Fruit fly (Drosophila melanogaster) whole organism, embryonic: ENCODE data around the gene wg.

Source experiments
- Atf6 ChIP-seq: fragments of 200-800 bp; sonication (Bioruptor generic); IDR thresholded peaks from 2 replicates; pipeline ENCODE4 v1.3.6; 2022; ENCODE audit warnings: missing biosample characterization, missing genetic modification characterization
- B-H2 ChIP-seq: fragments of 200-800 bp; sonication (Bioruptor generic); optimal IDR thresholded peaks from 2 replicates; lab custom pipeline; 2018; ENCODE audit warnings: missing biosample characterization, mild to moderate bottlenecking, missing genetic modification characterization
- Bgb ChIP-seq: fragments of 200-800 bp; sonication (Bioruptor generic); IDR thresholded peaks from 2 replicates; pipeline ENCODE4 v1.3.6; 2022; ENCODE audit warnings: missing biosample characterization, missing genetic modification characterization; ENCODE audit not compliant: partially characterized antibody
- CG10267 ChIP-seq: fragments of 200-800 bp; sonication (Bioruptor generic); optimal IDR thresholded peaks from 2 replicates; lab custom pipeline; 2018; ENCODE audit warnings: missing biosample characterization, mild to moderate bottlenecking, missing genetic modification characterization, moderate library complexity
- CG10565 ChIP-seq: fragments of 200-800 bp; sonication (Bioruptor generic); optimal IDR thresholded peaks from 3 replicates; lab custom pipeline; 2016; ENCODE audit warnings: missing biosample characterization, mild to moderate bottlenecking, missing genetic modification characterization
- CG1233 ChIP-seq: fragments of 200-800 bp; sonication (Bioruptor generic); optimal IDR thresholded peaks from 4 replicates; lab custom pipeline; 2018; ENCODE audit warnings: missing biosample characterization, mild to moderate bottlenecking, missing genetic modification characterization
- CG14014 ChIP-seq: fragments of 200-800 bp; sonication (Bioruptor generic); IDR thresholded peaks from 2 replicates; pipeline ENCODE4 v1.3.6; 2022; ENCODE audit warnings: missing biosample characterization, missing genetic modification characterization
- CG16815 ChIP-seq: fragments of 200-800 bp; sonication (Bioruptor generic); optimal IDR thresholded peaks from 3 replicates; lab custom pipeline; 2017; ENCODE audit warnings: missing biosample characterization, mild to moderate bottlenecking, missing genetic modification characterization
- CG17359 ChIP-seq: fragments of 200-800 bp; sonication (Bioruptor generic); optimal IDR thresholded peaks from 3 replicates; lab custom pipeline; 2018; ENCODE audit warnings: missing biosample characterization, mild to moderate bottlenecking, missing genetic modification characterization, moderate library complexity
- CG18476 ChIP-seq: fragments of 200-800 bp; sonication (Bioruptor generic); optimal IDR thresholded peaks from 2 replicates; lab custom pipeline; 2016; ENCODE audit warnings: missing biosample characterization, mild to moderate bottlenecking, missing genetic modification characterization
- CG18599 ChIP-seq: fragments of 200-800 bp; sonication (Bioruptor generic); optimal IDR thresholded peaks from 3 replicates; lab custom pipeline; 2017; ENCODE audit warnings: missing biosample characterization, missing genetic modification characterization, mild to moderate bottlenecking, moderate library complexity, missing genetic modification reagents
- CG31441 ChIP-seq: fragments of 200-800 bp; sonication (Bioruptor generic); IDR thresholded peaks from 2 replicates; pipeline ENCODE4 v1.3.6; 2022; ENCODE audit warnings: missing biosample characterization, missing genetic modification characterization
- CG32532 ChIP-seq: fragments of 200-800 bp; sonication (Bioruptor generic); IDR thresholded peaks from 2 replicates; pipeline ENCODE4 v1.3.6; 2022; ENCODE audit warnings: missing biosample characterization, missing genetic modification characterization
- CG3281 ChIP-seq: fragments of 200-800 bp; sonication (Bioruptor generic); optimal IDR thresholded peaks from 3 replicates; lab custom pipeline; 2017; ENCODE audit warnings: missing biosample characterization, mild to moderate bottlenecking, missing genetic modification characterization
- CG7928 ChIP-seq: fragments of 200-800 bp; sonication (Bioruptor generic); optimal IDR thresholded peaks from 2 replicates; lab custom pipeline; 2017; ENCODE audit warnings: missing biosample characterization, mild to moderate bottlenecking, missing genetic modification characterization
- CG8388 ChIP-seq: fragments of 200-800 bp; sonication (Bioruptor generic); optimal IDR thresholded peaks from 2 replicates; lab custom pipeline; 2019; ENCODE audit warnings: missing biosample characterization, mild to moderate bottlenecking, missing genetic modification characterization, moderate library complexity
- CG8765 ChIP-seq: fragments of 200-800 bp; sonication (Bioruptor generic); IDR thresholded peaks from 2 replicates; pipeline ENCODE4 v1.3.6; 2022; ENCODE audit warnings: missing biosample characterization, missing genetic modification characterization
- CG9932 ChIP-seq: fragments of 200-800 bp; sonication (Bioruptor generic); IDR thresholded peaks from 2 replicates; pipeline ENCODE4 v1.3.6; 2022; ENCODE audit warnings: missing biosample characterization, missing genetic modification characterization
- CHES-1-like ChIP-seq: fragments of 200-800 bp; sonication (Bioruptor generic); optimal IDR thresholded peaks from 2 replicates; lab custom pipeline; 2016; ENCODE audit warnings: missing biosample characterization, missing genetic modification characterization
- D ChIP-seq, 2 experiments: fragments of 200-800 bp in 1 of 2; fragments of >200 bp in 1 of 2; sonication (Bioruptor generic) in 1 of 2; optimal IDR thresholded peaks; 2 replicates in 1 of 2; 3 replicates in 1 of 2; lab custom pipeline; 2017; ENCODE audit warnings: mild to moderate bottlenecking in 1 of 2, missing biosample characterization in 1 of 2, missing genetic modification characterization in 1 of 2, missing genetic modification reagents in 1 of 2
- Dfd ChIP-seq, 2 experiments: fragments of >200 bp; optimal IDR thresholded peaks; 2 replicates each; lab custom pipeline; 2017; ENCODE audit warnings: missing biosample characterization in 2 of 2, missing genetic modification characterization in 2 of 2
- Dip3 ChIP-seq: fragments of 200-800 bp; sonication (Bioruptor generic); optimal IDR thresholded peaks from 3 replicates; lab custom pipeline; 2016; ENCODE audit warnings: missing biosample characterization, missing genetic modification characterization
- Doc2 ChIP-seq: fragments of 200-800 bp; sonication (Bioruptor generic); IDR thresholded peaks from 2 replicates; pipeline ENCODE4 v1.3.6; 2022; ENCODE audit warnings: missing biosample characterization, missing genetic modification characterization
- GATAe ChIP-seq: fragments of 200-800 bp; sonication (Bioruptor generic); conservative IDR thresholded peaks from 2 replicates; pipeline ENCODE4 v1.3.6; 2022; ENCODE audit warnings: missing biosample characterization, missing genetic modification characterization
- HLH54F ChIP-seq: fragments of 200-800 bp; sonication (Bioruptor generic); optimal IDR thresholded peaks from 3 replicates; lab custom pipeline; 2016; ENCODE audit warnings: missing biosample characterization, missing genetic modification characterization
- NK7.1 ChIP-seq: fragments of 200-800 bp; sonication (Bioruptor generic); optimal IDR thresholded peaks from 3 replicates; lab custom pipeline; 2016; ENCODE audit warnings: missing biosample characterization, missing genetic modification characterization
- Ptx1 ChIP-seq: fragments of 200-800 bp; sonication (Bioruptor generic); IDR thresholded peaks from 2 replicates; pipeline ENCODE4 v1.3.6; 2022; ENCODE audit warnings: missing biosample characterization, missing genetic modification characterization
- Spps ChIP-seq: fragments of 200-800 bp; sonication (Bioruptor generic); optimal IDR thresholded peaks from 2 replicates; lab custom pipeline; 2018; ENCODE audit warnings: missing biosample characterization, mild to moderate bottlenecking, missing genetic modification characterization
- Ssrp ChIP-seq: fragments of 200-800 bp; sonication (Bioruptor generic); optimal IDR thresholded peaks from 2 replicates; lab custom pipeline; 2018; ENCODE audit warnings: missing biosample characterization, mild to moderate bottlenecking, missing genetic modification characterization, moderate library complexity
- ac ChIP-seq: fragments of 200-800 bp; sonication (Bioruptor generic); optimal IDR thresholded peaks from 3 replicates; lab custom pipeline; 2017; ENCODE audit warnings: missing biosample characterization, mild to moderate bottlenecking, missing genetic modification characterization
- al ChIP-seq: fragments of 200-800 bp; sonication (Bioruptor generic); IDR thresholded peaks from 2 replicates; pipeline ENCODE4 v1.3.6; 2022; ENCODE audit warnings: missing biosample characterization, missing genetic modification characterization
- amos ChIP-seq: fragments of 200-800 bp; sonication (Bioruptor generic); IDR thresholded peaks from 2 replicates; pipeline ENCODE4 v1.3.6; 2022; ENCODE audit warnings: missing biosample characterization, missing genetic modification characterization; ENCODE audit not compliant: partially characterized antibody
- aop ChIP-seq: fragments of 200-800 bp; sonication (Bioruptor generic); IDR thresholded peaks from 2 replicates; pipeline ENCODE4 v1.3.6; 2022; ENCODE audit warnings: missing biosample characterization, missing genetic modification characterization
- ase ChIP-seq: fragments of 200-800 bp; sonication (Bioruptor generic); IDR thresholded peaks from 3 replicates; pipeline ENCODE4 v1.3.6; 2022; ENCODE audit warnings: missing biosample characterization, missing genetic modification characterization
- ash1 ChIP-seq: fragments of 200-800 bp; sonication (Bioruptor generic); optimal IDR thresholded peaks from 2 replicates; lab custom pipeline; 2018; ENCODE audit warnings: missing biosample characterization, mild to moderate bottlenecking, missing genetic modification characterization
- bsh ChIP-seq, 2 experiments: fragments of 200-800 bp; sonication (Bioruptor generic); optimal IDR thresholded peaks; 2 replicates each; lab custom pipeline; 2017 to 2018; ENCODE audit warnings: mild to moderate bottlenecking in 2 of 2, missing biosample characterization in 2 of 2, missing genetic modification characterization in 2 of 2, moderate library complexity in 1 of 2
- corto ChIP-seq: fragments of 200-800 bp; sonication (Bioruptor generic); optimal IDR thresholded peaks from 2 replicates; lab custom pipeline; 2016; ENCODE audit warnings: missing biosample characterization, mild to moderate bottlenecking, missing genetic modification characterization, moderate library complexity
- crc ChIP-seq: fragments of 200-800 bp; sonication (Bioruptor generic); optimal IDR thresholded peaks from 2 replicates; lab custom pipeline; 2016; ENCODE audit warnings: missing biosample characterization, missing genetic modification characterization
- danr ChIP-seq: fragments of 200-800 bp; sonication (Bioruptor generic); IDR thresholded peaks from 2 replicates; pipeline ENCODE4 v1.3.6; 2022; ENCODE audit warnings: missing biosample characterization, missing genetic modification characterization
- dmrt99B ChIP-seq: fragments of 200-800 bp; sonication (Bioruptor generic); optimal IDR thresholded peaks from 2 replicates; lab custom pipeline; 2018; ENCODE audit warnings: missing biosample characterization, mild to moderate bottlenecking, missing genetic modification characterization, moderate library complexity
- fd64A ChIP-seq: fragments of 200-800 bp; sonication (Bioruptor generic); optimal IDR thresholded peaks from 3 replicates; lab custom pipeline; 2018; ENCODE audit warnings: missing biosample characterization, mild to moderate bottlenecking, missing genetic modification characterization
- lola ChIP-seq, 3 experiments: fragments of >200 bp in 2 of 3; fragments of 200-800 bp in 1 of 3; sonication (Bioruptor generic) in 1 of 3; optimal IDR thresholded peaks; 2 replicates each; lab custom pipeline; 2017 to 2019; ENCODE audit warnings: missing biosample characterization in 3 of 3, missing genetic modification characterization in 3 of 3, mild to moderate bottlenecking in 1 of 3, moderate library complexity in 1 of 3
- oc ChIP-seq: fragments of 200-800 bp; sonication (Bioruptor generic); optimal IDR thresholded peaks from 2 replicates; lab custom pipeline; 2018; ENCODE audit warnings: missing biosample characterization, mild to moderate bottlenecking, missing genetic modification characterization, moderate library complexity
- odd ChIP-seq: fragments of 200-800 bp; sonication (Bioruptor generic); optimal IDR thresholded peaks from 2 replicates; lab custom pipeline; 2017; ENCODE audit warnings: missing biosample characterization, mild to moderate bottlenecking, missing genetic modification characterization
- onecut ChIP-seq: fragments of 200-800 bp; sonication (Bioruptor generic); IDR thresholded peaks from 2 replicates; pipeline ENCODE4 v1.3.6; 2022; ENCODE audit warnings: missing biosample characterization, missing genetic modification characterization
- pzg ChIP-seq: fragments of 200-800 bp; sonication (Bioruptor generic); optimal IDR thresholded peaks from 3 replicates; lab custom pipeline; 2018; ENCODE audit warnings: missing biosample characterization, mild to moderate bottlenecking, missing genetic modification characterization, moderate library complexity
- ranshi ChIP-seq: fragments of 200-800 bp; sonication (Bioruptor generic); IDR thresholded peaks from 2 replicates; pipeline ENCODE4 v1.3.6; 2022; ENCODE audit warnings: missing biosample characterization, missing genetic modification characterization
- rib ChIP-seq: fragments of 200-800 bp; sonication (Bioruptor generic); IDR thresholded peaks from 2 replicates; pipeline ENCODE4 v1.3.6; 2022; ENCODE audit warnings: missing biosample characterization, missing genetic modification characterization
- sens ChIP-seq: fragments of 200-800 bp; sonication (Bioruptor generic); peaks from one replicate; lab custom pipeline; 2016; ENCODE audit warnings: missing biosample characterization, missing genetic modification characterization
- so ChIP-seq: fragments of 200-800 bp; sonication (Bioruptor generic); IDR thresholded peaks from 3 replicates; pipeline ENCODE4 v1.3.6; 2022; ENCODE audit warnings: missing biosample characterization, missing genetic modification characterization
- wdn ChIP-seq: fragments of 200-800 bp; sonication (Bioruptor generic); IDR thresholded peaks from 2 replicates; pipeline ENCODE4 v1.3.6; 2022; ENCODE audit warnings: missing biosample characterization, missing genetic modification characterization

Gene wg

dm6 chr2L:7264396-7264795 lies 42.6 kb upstream of the wg start (continued):
- no peak for TF ChIP-seq wdn (GFP tag; lab: Robert Waterston, UW)
- peak; percentile 37; the same call in 1 of the 2 replicates for TF ChIP-seq Ptx1 (GFP tag; lab: Robert Waterston, UW)
- TF ChIP-seq NK7.1 (GFP tag; lab: Kevin White, UChicago) = no peak
- peak; percentile 39 for TF ChIP-seq dmrt99B
- TF ChIP-seq CG32532 = no peak
- no peak for TF ChIP-seq corto (GFP tag; lab: Kevin White, UChicago)
- TF ChIP-seq oc (tag; lab: Kevin White, UChicago) = no peak
- no peak for TF ChIP-seq odd
- TF ChIP-seq Bgb (GFP tag; lab: Robert Waterston, UW) = no peak
- TF ChIP-seq B-H2 (GFP tag; lab: Kevin White, UChicago) = no peak
- TF ChIP-seq al = no peak
- peak; percentile 45 for TF ChIP-seq CG17359 (tag; lab: Kevin White, UChicago)
- no peak for TF ChIP-seq crc (GFP tag; lab: Kevin White, UChicago)
- no peak for TF ChIP-seq ac (GFP tag; lab: Kevin White, UChicago)
- TF ChIP-seq aop (GFP tag; lab: Robert Waterston, UW) = no peak
- TF ChIP-seq Dip3 (GFP tag; lab: Kevin White, UChicago) = no peak
- TF ChIP-seq CG16815 (GFP tag; lab: Kevin White, UChicago) = no peak
- TF ChIP-seq onecut (GFP tag; lab: Robert Waterston, UW) = no peak
- no peak for TF ChIP-seq lola (GFP tag; optimal IDR thresholded peaks at IDR 0.05; lab: Kevin White, UChicago)
- peak; percentile 69 for TF ChIP-seq sens (GFP tag; lab: Kevin White, UChicago)
- TF ChIP-seq GATAe = no peak
- TF ChIP-seq CG10267 (tag; lab: Kevin White, UChicago) = peak; percentile 6
- TF ChIP-seq Atf6 (GFP tag; lab: Robert Waterston, UW) = no peak
- TF ChIP-seq Doc2 (GFP tag; lab: Robert Waterston, UW) = no peak
- no peak for TF ChIP-seq fd64A
- TF ChIP-seq rib (GFP tag; lab: Robert Waterston, UW) = no peak
- TF ChIP-seq CG18476 = no peak
- TF ChIP-seq CG8388 (GFP tag; lab: Kevin White, UChicago) = peak; percentile 25
- TF ChIP-seq CG1233 (GFP tag; lab: Kevin White, UChicago) = no peak
- no peak for TF ChIP-seq amos (GFP tag; lab: Robert Waterston, UW)
- peak; percentile 14 for TF ChIP-seq CG18599
- no peak for TF ChIP-seq ash1 (GFP tag; lab: Kevin White, UChicago)
- no peak for TF ChIP-seq CG8765
- TF ChIP-seq Ssrp (tag; lab: Kevin White, UChicago) = peak; percentile 27
- no peak for TF ChIP-seq CG7928 (GFP tag; lab: Kevin White, UChicago)
- no peak for TF ChIP-seq Dfd (GFP tag; optimal IDR thresholded peaks at IDR 0.05; lab: Kevin White, UChicago)
- no peak for TF ChIP-seq D (optimal IDR thresholded peaks at IDR 0.05; lab: Kevin White, UChicago)
- TF ChIP-seq D (GFP tag; optimal IDR thresholded peaks at IDR 0.05; lab: Kevin White, UChicago) = no peak
- TF ChIP-seq CHES-1-like (GFP tag; lab: Kevin White, UChicago) = no peak
- no peak for TF ChIP-seq so (GFP tag; lab: Robert Waterston, UW)
- no peak for TF ChIP-seq CG3281 (GFP tag; lab: Kevin White, UChicago)
- TF ChIP-seq pzg (GFP tag; lab: Kevin White, UChicago) = no peak
- TF ChIP-seq Spps (tag; lab: Kevin White, UChicago) = no peak
- no peak for TF ChIP-seq ase
- TF ChIP-seq ranshi = no peak
- TF ChIP-seq CG31441 (GFP tag; lab: Robert Waterston, UW) = 0 out of 2 replicates have a peak, but pooled peaks have one; percentile 31
- TF ChIP-seq HLH54F (GFP tag; lab: Kevin White, UChicago) = no peak
- TF ChIP-seq danr (GFP tag; lab: Robert Waterston, UW) = no peak
- TF ChIP-seq bsh (GFP tag; optimal IDR thresholded peaks at IDR 0.05; lab: Kevin White, UChicago) = peak in 1 of 2 experiments; percentile 38
- TF ChIP-seq CG14014 (GFP tag; lab: Robert Waterston, UW) = no peak
- TF ChIP-seq CG10565 (GFP tag; lab: Kevin White, UChicago) = no peak
- TF ChIP-seq CG9932 = no peak
